Fruit fly (Drosophila melanogaster): ENCODE results near the gene Tdrd3.

The Tdrd3 gene

DNA sequence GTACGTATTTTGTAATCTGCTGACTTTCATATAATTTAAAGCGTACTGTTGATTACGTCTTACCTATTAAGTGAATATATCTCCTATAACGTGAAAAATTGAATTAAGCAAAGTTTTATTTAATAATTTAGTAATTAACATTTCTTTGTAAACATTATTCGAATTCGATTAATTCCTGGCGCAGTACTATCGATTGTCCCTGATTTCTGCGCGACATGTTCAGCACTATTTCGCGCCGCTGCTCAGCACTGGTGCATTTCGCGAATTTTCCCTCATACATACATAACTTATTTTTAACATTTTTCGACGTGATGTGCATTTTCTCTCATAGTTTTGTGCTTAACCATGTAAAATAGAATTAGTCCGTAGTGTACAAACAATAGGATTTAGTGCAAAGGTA, 3.1 kb downstream of the Tdrd3 start, which contains the start of gene Helz (continued):
- TF ChIP-seq sisA (GFP tag; IDR thresholded peaks at IDR 0.05), result no peak
- TF ChIP-seq ro (GFP tag; IDR thresholded peaks at IDR 0.05), result no peak
- no peak for TF ChIP-seq CG1529 (GFP tag; optimal IDR thresholded peaks at IDR 0.05)
- TF ChIP-seq B-H2 (GFP tag; optimal IDR thresholded peaks at IDR 0.05), result peak; percentile 82
- peak; percentile 69 for TF ChIP-seq Rfx (GFP tag; IDR thresholded peaks at IDR 0.05)
- no peak for TF ChIP-seq slou (GFP tag; optimal IDR thresholded peaks at IDR 0.05)
- no peak for TF ChIP-seq peb (GFP tag; IDR thresholded peaks at IDR 0.05)
- no peak for TF ChIP-seq fu2 (GFP tag; optimal IDR thresholded peaks at IDR 0.05)
- no peak for TF ChIP-seq Ptx1 (GFP tag; IDR thresholded peaks at IDR 0.05)
- no peak for TF ChIP-seq gsb (GFP tag; IDR thresholded peaks at IDR 0.05)
- TF ChIP-seq B-H1 (GFP tag; IDR thresholded peaks at IDR 0.05), result no peak
- no peak for TF ChIP-seq gcm2 (GFP tag; optimal IDR thresholded peaks at IDR 0.05)
- no peak for TF ChIP-seq Max (GFP tag; optimal IDR thresholded peaks at IDR 0.05)
- no peak for TF ChIP-seq Nf-YC (tag; optimal IDR thresholded peaks at IDR 0.05)
- TF ChIP-seq Nf-YB (GFP tag; optimal IDR thresholded peaks at IDR 0.05), result no peak
- no peak for TF ChIP-seq hth (optimal IDR thresholded peaks at IDR 0.05)
- TF ChIP-seq CG6654 (GFP tag; optimal IDR thresholded peaks at IDR 0.05), result no peak
- TF ChIP-seq MBD-R2 (GFP tag; IDR thresholded peaks at IDR 0.05), result no peak
- peak; percentile 29 for TF ChIP-seq mam (GFP tag; optimal IDR thresholded peaks at IDR 0.05)
- no peak for TF ChIP-seq dimm (GFP tag; IDR thresholded peaks at IDR 0.05)
- TF ChIP-seq CG10274 (GFP tag; optimal IDR thresholded peaks at IDR 0.05), result no peak
- no peak for TF ChIP-seq tgo (GFP tag; IDR thresholded peaks at IDR 0.05)
- no peak for TF ChIP-seq CG17186 (GFP tag; optimal IDR thresholded peaks at IDR 0.05)
- no peak for TF ChIP-seq Antp (GFP tag; optimal IDR thresholded peaks at IDR 0.05)
- peak; percentile 27 for TF ChIP-seq ems (GFP tag; optimal IDR thresholded peaks at IDR 0.05)
- no peak for TF ChIP-seq CG12391 (tag; optimal IDR thresholded peaks at IDR 0.05)
- TF ChIP-seq vnd (GFP tag; IDR thresholded peaks at IDR 0.05; ENCODE audit: partially characterized antibody), result no peak; the same call in 2 of the 3 replicates
- TF ChIP-seq tll (GFP tag; optimal IDR thresholded peaks at IDR 0.05), result no peak
- no peak for TF ChIP-seq lov (optimal IDR thresholded peaks at IDR 0.05)
- TF ChIP-seq lov (GFP tag; IDR thresholded peaks at IDR 0.05), result no peak
- TF ChIP-seq pho (GFP tag; optimal IDR thresholded peaks at IDR 0.05), result no peak
- no peak for TF ChIP-seq CG18619 (GFP tag; optimal IDR thresholded peaks at IDR 0.05)
- no peak for TF ChIP-seq CG7839 (tag; optimal IDR thresholded peaks at IDR 0.05)
- TF ChIP-seq Hey (tag; optimal IDR thresholded peaks at IDR 0.05), result no peak
- no peak for TF ChIP-seq phol (tag; optimal IDR thresholded peaks at IDR 0.05)
- TF ChIP-seq hb (GFP tag; IDR thresholded peaks at IDR 0.05; ENCODE audit: partially characterized antibody), result no peak
- no peak for TF ChIP-seq Fer3 (tag; optimal IDR thresholded peaks at IDR 0.05)
- no peak for TF ChIP-seq schlank (tag; optimal IDR thresholded peaks at IDR 0.05)
- TF ChIP-seq CG10543 (GFP tag; optimal IDR thresholded peaks at IDR 0.05), result no peak
- TF ChIP-seq sr (GFP tag; IDR thresholded peaks at IDR 0.05), result no peak
- TF ChIP-seq CG18262 (tag; optimal IDR thresholded peaks at IDR 0.05), result no peak
- TF ChIP-seq CoRest (tag; optimal IDR thresholded peaks at IDR 0.05), result no peak
- no peak for TF ChIP-seq crol (GFP tag; IDR thresholded peaks at IDR 0.05)
- no peak for TF ChIP-seq Scr (GFP tag; IDR thresholded peaks at IDR 0.05; ENCODE audit: partially characterized antibody)
- TF ChIP-seq Oaz (GFP tag; IDR thresholded peaks at IDR 0.05), result no peak
- no peak for TF ChIP-seq ap (GFP tag; IDR thresholded peaks at IDR 0.05)
- no peak for TF ChIP-seq eyg (GFP tag; optimal IDR thresholded peaks at IDR 0.05)
- TF ChIP-seq Atf-2 (GFP tag; optimal IDR thresholded peaks at IDR 0.05), result no peak
- no peak for TF ChIP-seq lola (GFP tag; optimal IDR thresholded peaks at IDR 0.05)
- no peak for TF ChIP-seq Hmr (GFP tag; optimal IDR thresholded peaks at IDR 0.05)
- no peak for TF ChIP-seq CG6175 (GFP tag; IDR thresholded peaks at IDR 0.05)
- TF ChIP-seq CG4820 (GFP tag; optimal IDR thresholded peaks at IDR 0.05), result no peak
- TF ChIP-seq Meics (GFP tag; optimal IDR thresholded peaks at IDR 0.05), result no peak
